Fruit fly (Drosophila melanogaster) whole organism, prepupa: Measurements from ENCODE around the gene ScsbetaG.

ENCODE experiments used
- Blimp-1 ChIP-seq: fragments of 200-800 bp; sonication (Bioruptor generic); optimal IDR thresholded peaks from 3 replicates; lab custom pipeline; 2017; ENCODE audit warnings: missing biosample characterization, missing genetic modification characterization, mild to moderate bottlenecking, moderate library complexity, missing genetic modification reagents
- CG10669 ChIP-seq: fragments of 200-800 bp; sonication (Bioruptor generic); optimal IDR thresholded peaks from 3 replicates; lab custom pipeline; 2018; ENCODE audit warnings: missing biosample characterization, mild to moderate bottlenecking, missing genetic modification characterization, moderate library complexity
- CG11294 ChIP-seq: fragments of 200-800 bp; sonication (Bioruptor generic); IDR thresholded peaks from 2 replicates; pipeline ENCODE4 v1.3.6; 2022; ENCODE audit warnings: missing biosample characterization, missing genetic modification characterization
- CG11902 ChIP-seq: fragments of 200-800 bp; sonication (Bioruptor generic); optimal IDR thresholded peaks from 3 replicates; lab custom pipeline; 2016; ENCODE audit warnings: missing biosample characterization, missing genetic modification characterization
- CG15336 ChIP-seq: fragments of 200-800 bp; sonication (Bioruptor generic); IDR thresholded peaks from 2 replicates; pipeline ENCODE4 v1.3.6; 2022; ENCODE audit warnings: missing biosample characterization, missing genetic modification characterization
- CG1621 ChIP-seq: fragments of 200-800 bp; sonication (Bioruptor generic); optimal IDR thresholded peaks from 3 replicates; lab custom pipeline; 2018; ENCODE audit warnings: missing biosample characterization, mild to moderate bottlenecking, missing genetic modification characterization
- CG16779 ChIP-seq: fragments of 200-800 bp; sonication (Bioruptor generic); optimal IDR thresholded peaks from 3 replicates; lab custom pipeline; 2017; ENCODE audit warnings: missing biosample characterization, mild to moderate bottlenecking, missing genetic modification characterization
- CG3032 ChIP-seq: fragments of 200-800 bp; optimal IDR thresholded peaks from 2 replicates; lab custom pipeline; 2019; ENCODE audit warnings: missing biosample characterization, mild to moderate bottlenecking, missing genetic modification characterization, moderate library complexity
- CG31627 ChIP-seq: fragments of 200-800 bp; sonication (Bioruptor generic); optimal IDR thresholded peaks from 3 replicates; lab custom pipeline; 2016; ENCODE audit warnings: missing biosample characterization, missing genetic modification characterization
- CG32006 ChIP-seq: fragments of 200-800 bp; sonication (Bioruptor generic); optimal IDR thresholded peaks from 3 replicates; lab custom pipeline; 2017; ENCODE audit warnings: missing biosample characterization, mild to moderate bottlenecking, missing genetic modification characterization
- CG4318 ChIP-seq: fragments of 200-800 bp; sonication (Bioruptor generic); optimal IDR thresholded peaks from 3 replicates; lab custom pipeline; 2017; ENCODE audit warnings: missing biosample characterization, mild to moderate bottlenecking, missing genetic modification characterization
- CG6163 ChIP-seq: fragments of 200-800 bp; sonication (Bioruptor generic); IDR thresholded peaks from 3 replicates; pipeline ENCODE4 v1.3.6; 2022; ENCODE audit warnings: missing biosample characterization, missing genetic modification characterization
- CG6276 ChIP-seq: fragments of 200-800 bp; sonication (Bioruptor generic); optimal IDR thresholded peaks from 2 replicates; lab custom pipeline; 2017; ENCODE audit warnings: missing biosample characterization, mild to moderate bottlenecking, missing genetic modification characterization
- CG6792 ChIP-seq: fragments of 200-800 bp; sonication (Bioruptor generic); optimal IDR thresholded peaks from 3 replicates; lab custom pipeline; 2016; ENCODE audit warnings: missing biosample characterization, missing genetic modification characterization
- CG6808 ChIP-seq: fragments of 200-800 bp; sonication (Bioruptor generic); optimal IDR thresholded peaks from 3 replicates; lab custom pipeline; 2017; ENCODE audit warnings: missing biosample characterization, missing genetic modification characterization, mild to moderate bottlenecking, moderate library complexity, missing genetic modification reagents
- CG6854 ChIP-seq: fragments of 200-800 bp; sonication (Bioruptor generic); optimal IDR thresholded peaks from 2 replicates; lab custom pipeline; 2017; ENCODE audit warnings: missing biosample characterization, mild to moderate bottlenecking, missing genetic modification characterization
- CG7368 ChIP-seq: fragments of 200-800 bp; sonication (Bioruptor generic); optimal IDR thresholded peaks from 3 replicates; lab custom pipeline; 2016; ENCODE audit warnings: missing biosample characterization, missing genetic modification characterization
- CG8119 ChIP-seq: fragments of 200-800 bp; sonication (Bioruptor generic); IDR thresholded peaks from 3 replicates; pipeline ENCODE4 v1.3.6; 2022; ENCODE audit warnings: missing biosample characterization, missing genetic modification characterization
- CG8319 ChIP-seq: fragments of 200-800 bp; sonication (Bioruptor generic); optimal IDR thresholded peaks from 3 replicates; lab custom pipeline; 2016; ENCODE audit warnings: missing biosample characterization, missing genetic modification characterization
- CG8632 ChIP-seq: fragments of 200-800 bp; sonication (Bioruptor generic); optimal IDR thresholded peaks from 3 replicates; lab custom pipeline; 2016; ENCODE audit warnings: missing biosample characterization, missing genetic modification characterization
- CG9139 ChIP-seq: fragments of 200-800 bp; sonication (Bioruptor generic); optimal IDR thresholded peaks from 3 replicates; lab custom pipeline; 2017; ENCODE audit warnings: missing biosample characterization, mild to moderate bottlenecking, missing genetic modification characterization
- Eip78C ChIP-seq: fragments of 200-800 bp; sonication (Bioruptor generic); peaks from one replicate; lab custom pipeline; 2016; ENCODE audit warnings: missing biosample characterization, missing genetic modification characterization
- Eip93F ChIP-seq: fragments of 200-800 bp; sonication (Bioruptor generic); optimal IDR thresholded peaks from 2 replicates; lab custom pipeline; 2016; ENCODE audit warnings: missing biosample characterization, mild to moderate bottlenecking, missing genetic modification characterization
- Ets21C ChIP-seq: fragments of 200-800 bp; sonication (Bioruptor generic); optimal IDR thresholded peaks from 3 replicates; lab custom pipeline; 2016; ENCODE audit warnings: missing biosample characterization, missing genetic modification characterization
- Ets96B ChIP-seq: fragments of 200-800 bp; optimal IDR thresholded peaks from 2 replicates; lab custom pipeline; 2019; ENCODE audit warnings: missing biosample characterization, mild to moderate bottlenecking, missing genetic modification characterization, moderate library complexity
- Gug ChIP-seq: fragments of 200-800 bp; sonication (Bioruptor generic); IDR thresholded peaks from 2 replicates; pipeline ENCODE4 v1.3.6; 2022; ENCODE audit warnings: missing biosample characterization, missing genetic modification characterization
- Hr39 ChIP-seq: fragments of 200-800 bp; sonication (Bioruptor generic); optimal IDR thresholded peaks from 2 replicates; lab custom pipeline; 2016; ENCODE audit warnings: missing biosample characterization, missing genetic modification characterization
- Lpt ChIP-seq: fragments of 200-800 bp; sonication (Bioruptor generic); optimal IDR thresholded peaks from 3 replicates; lab custom pipeline; 2016; ENCODE audit warnings: missing biosample characterization, missing genetic modification characterization
- Met ChIP-seq: fragments of 200-800 bp; sonication (Bioruptor generic); optimal IDR thresholded peaks from 3 replicates; lab custom pipeline; 2016; ENCODE audit warnings: missing biosample characterization, missing genetic modification characterization
- OdsH ChIP-seq: fragments of 200-800 bp; sonication (Bioruptor generic); optimal IDR thresholded peaks from 3 replicates; lab custom pipeline; 2016; ENCODE audit warnings: missing biosample characterization, missing genetic modification characterization
- Sox102F ChIP-seq: fragments of 200-800 bp; sonication (Bioruptor generic); optimal IDR thresholded peaks from 2 replicates; lab custom pipeline; 2016; ENCODE audit warnings: missing biosample characterization, mild to moderate bottlenecking, missing genetic modification characterization
- Sox14 ChIP-seq: fragments of 200-800 bp; sonication (Bioruptor generic); optimal IDR thresholded peaks from 3 replicates; lab custom pipeline; 2016; ENCODE audit warnings: missing biosample characterization, missing genetic modification characterization
- acj6 ChIP-seq: fragments of 200-800 bp; sonication (Bioruptor generic); optimal IDR thresholded peaks from 3 replicates; lab custom pipeline; 2016; ENCODE audit warnings: missing biosample characterization, missing genetic modification characterization
- dac ChIP-seq: fragments of 200-800 bp; sonication (Bioruptor generic); optimal IDR thresholded peaks from 2 replicates; lab custom pipeline; 2017; ENCODE audit warnings: missing biosample characterization, mild to moderate bottlenecking, missing genetic modification characterization
- dsx ChIP-seq: fragments of 200-800 bp; optimal IDR thresholded peaks from 3 replicates; lab custom pipeline; 2019; ENCODE audit warnings: missing biosample characterization, mild to moderate bottlenecking, missing genetic modification characterization, moderate library complexity; ENCODE audit not compliant: poor library complexity, severe bottlenecking
- eg ChIP-seq: fragments of 200-800 bp; sonication (Bioruptor generic); IDR thresholded peaks from 3 replicates; pipeline ENCODE4 v1.3.6; 2022; ENCODE audit warnings: missing biosample characterization, missing genetic modification characterization
- esn ChIP-seq: fragments of 200-800 bp; sonication (Bioruptor generic); optimal IDR thresholded peaks from 2 replicates; lab custom pipeline; 2016; ENCODE audit warnings: missing biosample characterization, mild to moderate bottlenecking, missing genetic modification characterization, moderate library complexity
- fd59A ChIP-seq: fragments of 200-800 bp; sonication (Bioruptor generic); optimal IDR thresholded peaks from 2 replicates; lab custom pipeline; 2017; ENCODE audit warnings: missing biosample characterization, mild to moderate bottlenecking, missing genetic modification characterization, missing genetic modification reagents
- fkh ChIP-seq: fragments of 200-800 bp; sonication (Bioruptor generic); optimal IDR thresholded peaks from 3 replicates; lab custom pipeline; 2017; ENCODE audit warnings: missing biosample characterization, mild to moderate bottlenecking, missing genetic modification characterization, moderate library complexity
- lz ChIP-seq: fragments of 200-800 bp; sonication (Bioruptor generic); optimal IDR thresholded peaks from 3 replicates; lab custom pipeline; 2016; ENCODE audit warnings: missing biosample characterization, missing genetic modification characterization
- net ChIP-seq: fragments of 200-800 bp; sonication (Bioruptor generic); optimal IDR thresholded peaks from 3 replicates; lab custom pipeline; 2016; ENCODE audit warnings: missing biosample characterization, missing genetic modification characterization
- pdm3 ChIP-seq: fragments of 200-800 bp; sonication (Bioruptor generic); optimal IDR thresholded peaks from 3 replicates; lab custom pipeline; 2016; ENCODE audit warnings: missing biosample characterization, missing genetic modification characterization
- salr ChIP-seq, 2 experiments: fragments of 200-800 bp; sonication (Bioruptor generic); optimal IDR thresholded peaks; 3 replicates each; lab custom pipeline; 2016 to 2018; ENCODE audit warnings: missing biosample characterization in 2 of 2, missing genetic modification characterization in 2 of 2, mild to moderate bottlenecking in 1 of 2
- spab ChIP-seq: fragments of 200-800 bp; sonication (Bioruptor generic); optimal IDR thresholded peaks from 2 replicates; lab custom pipeline; 2017; ENCODE audit warnings: missing biosample characterization, mild to moderate bottlenecking, missing genetic modification characterization, missing genetic modification reagents
- svp ChIP-seq: fragments of 200-800 bp; sonication (Bioruptor generic); peaks from one replicate; lab custom pipeline; 2016; ENCODE audit warnings: missing biosample characterization, missing genetic modification characterization
- vri ChIP-seq: fragments of 200-800 bp; sonication (Bioruptor generic); optimal IDR thresholded peaks from 3 replicates; lab custom pipeline; 2016; ENCODE audit warnings: missing biosample characterization, mild to moderate bottlenecking, missing genetic modification characterization

ScsbetaG gene

dm6 chr3L:5563309-5564182, at the start of gene ScsbetaG, which contains the start of gene Sras:
ScsbetaG (minus strand) TSS chr3L:5563691.
Sras (plus strand) TSS chr3L:5563774.
- TF ChIP-seq svp (GFP tag; lab: Kevin White, UChicago) (peak; percentile 75), Sox14 (GFP tag; lab: Kevin White, UChicago) (peak; percentile 45), Hr39 (GFP tag; lab: Kevin White, UChicago) (no peak), fkh (GFP tag; lab: Kevin White, UChicago) (peak; percentile 69), CG11902 (GFP tag; lab: Kevin White, UChicago) (no peak), esn (GFP tag; lab: Kevin White, UChicago) (peak; percentile 3)
- TF ChIP-seq, all 60 proteins: peak for 4

DNA sequence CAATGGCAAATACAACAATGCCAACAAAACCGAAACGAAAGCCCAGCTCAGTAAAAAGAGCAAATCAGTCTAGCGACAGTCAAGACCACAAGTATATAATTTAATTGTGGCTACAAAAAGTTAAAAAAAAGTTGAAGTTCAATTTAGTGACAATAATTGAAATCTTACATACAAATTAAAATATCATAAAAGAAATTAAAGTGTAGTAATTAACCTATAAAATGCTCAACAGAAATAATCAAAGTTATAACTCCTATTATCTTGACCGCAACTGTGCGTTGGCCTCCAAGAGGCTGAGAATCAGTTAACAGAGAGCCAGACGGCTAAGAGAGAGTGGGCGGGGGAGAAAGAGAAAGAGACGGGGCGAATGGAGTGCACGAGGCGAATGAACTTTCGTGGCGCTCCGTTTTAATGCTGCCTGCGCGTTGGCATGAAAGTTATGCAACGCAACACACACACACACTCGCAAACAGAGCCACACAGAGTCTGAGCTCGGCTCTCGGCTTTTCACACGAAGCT, 48.3 kb upstream of the ScsbetaG start:
- TF ChIP-seq CG9139 (peak; percentile 60), dac (peak; percentile 84), acj6 (peak; percentile 92), CG6792 (GFP tag; lab: Kevin White, UChicago) (peak; percentile 91), CG32006 (GFP tag; lab: Kevin White, UChicago) (peak; percentile 96), Hr39 (GFP tag; lab: Kevin White, UChicago) (peak; percentile 91), Eip93F (GFP tag; lab: Kevin White, UChicago) (peak; percentile 84), CG8119 (GFP tag; lab: Robert Waterston, UW) (peak; percentile 98), esn (GFP tag; lab: Kevin White, UChicago) (peak; percentile 98), CG1621 (tag; lab: Kevin White, UChicago) (peak; percentile 66), CG15336 (peak; percentile 98), Blimp-1 (peak; percentile 98), CG3032 (tag; lab: Kevin White, UChicago) (peak; percentile 81), Lpt (GFP tag; lab: Kevin White, UChicago) (peak; percentile 95), spab (GFP tag; lab: Kevin White, UChicago) (peak; percentile 71), net (peak; percentile 92), lz (GFP tag; lab: Kevin White, UChicago) (peak; percentile 95), CG6808 (GFP tag; lab: Kevin White, UChicago) (peak; percentile 67), CG6163 (peak; percentile 93), CG31627 (GFP tag; lab: Kevin White, UChicago) (peak; percentile 92), CG11294 (GFP tag; lab: Robert Waterston, UW) (peak; percentile 67; the same call in 1 of the 2 replicates), fd59A (peak; percentile 53), vri (GFP tag; lab: Kevin White, UChicago) (peak; percentile 98), Ets21C (GFP tag; lab: Kevin White, UChicago) (peak; percentile 84), salr (GFP tag; optimal IDR thresholded peaks at IDR 0.05; lab: Kevin White, UChicago) (peak; percentile 26 to 94), Sox102F (peak; percentile 97), CG10669 (GFP tag; lab: Kevin White, UChicago) (peak; percentile 73), eg (GFP tag; lab: Robert Waterston, UW) (peak; percentile 96), Eip78C (peak; percentile 98), CG8319 (GFP tag; lab: Kevin White, UChicago) (peak; percentile 67), Ets96B (tag; lab: Kevin White, UChicago) (peak; percentile 82), CG7368 (GFP tag; lab: Kevin White, UChicago) (peak; percentile 83), CG16779 (tag; lab: Kevin White, UChicago) (peak; percentile 82), fkh (GFP tag; lab: Kevin White, UChicago) (peak; percentile 14), CG8632 (GFP tag; lab: Kevin White, UChicago) (peak; percentile 87), CG4318 (GFP tag; lab: Kevin White, UChicago) (peak; percentile 93), CG6276 (peak; percentile 96), dsx (GFP tag; lab: Kevin White, UChicago) (peak; percentile 83), Gug (GFP tag; lab: Robert Waterston, UW) (peak; percentile 91), OdsH (peak; percentile 93), Met (peak; percentile 97), CG6854 (GFP tag; lab: Kevin White, UChicago) (peak; percentile 95), pdm3 (GFP tag; lab: Kevin White, UChicago) (peak; percentile 91)
